Fruit fly (Drosophila melanogaster) ovary, adult (tissue): ENCODE results near the gene CG8301.
A peak's percentile ranks its signal among the peaks of the same experiment; 100 is the strongest.

Source experiments
- CG17801 ChIP-seq: fragments of 200-800 bp; optimal IDR thresholded peaks from 2 replicates; lab custom pipeline; 2019; ENCODE audit warnings: missing biosample characterization, mild to moderate bottlenecking, missing genetic modification characterization, moderate library complexity; ENCODE audit not compliant: partially characterized antibody

CG8301 gene

dm6 chr3R:9605084-9605483 is 24.0 kb downstream of the CG8301 start:
- no peak for TF ChIP-seq CG17801 (GFP tag; lab: Kevin White, UChicago)

- no peak for TF ChIP-seq CG17801 (GFP tag; lab: Kevin White, UChicago)
These were observed 26.1 kb downstream of the CG8301 start for dm6 chr3R:9606913-9607804.

dm6 chr3R:9608206-9608605 is 27.1 kb downstream of the CG8301 start:
- no peak for TF ChIP-seq CG17801 (GFP tag; lab: Kevin White, UChicago)

- no peak for TF ChIP-seq CG17801 (GFP tag; lab: Kevin White, UChicago)
These were observed 31.1 kb downstream of the CG8301 start for dm6 chr3R:9612217-9612616.

dm6 chr3R:9613124-9613523 is 32.0 kb downstream of the CG8301 start:
- no peak for TF ChIP-seq CG17801 (GFP tag; lab: Kevin White, UChicago)

- peak; percentile 85 for TF ChIP-seq CG17801 (GFP tag; lab: Kevin White, UChicago)
These were observed 37.2 kb downstream of the CG8301 start for dm6 chr3R:9618331-9618730.

dm6 chr3R:9620278-9620677 is 39.2 kb downstream of the CG8301 start:
- TF ChIP-seq CG17801 (GFP tag; lab: Kevin White, UChicago) = no peak

dm6 chr3R:9625443-9625842 is 44.3 kb downstream of the CG8301 start:
- no peak for TF ChIP-seq CG17801 (GFP tag; lab: Kevin White, UChicago)

- no peak for TF ChIP-seq CG17801 (GFP tag; lab: Kevin White, UChicago)
These were observed 45.2 kb downstream of the CG8301 start for dm6 chr3R:9626266-9626665.

dm6 chr3R:9626880-9627401 is 45.8 kb downstream of the CG8301 start, which contains the start of the genes CG9427 and CG8319:
Gene CG9427, minus strand, starts transcription at chr3R:9626930.
Gene CG8319, plus strand, starts transcription at chr3R:9627321.
- TF ChIP-seq CG17801 (GFP tag; lab: Kevin White, UChicago) = peak; percentile 77

- no peak for TF ChIP-seq CG17801 (GFP tag; lab: Kevin White, UChicago)
These were observed 46.9 kb downstream of the CG8301 start for dm6 chr3R:9628036-9628435.

- TF ChIP-seq CG17801 (GFP tag; lab: Kevin White, UChicago) = no peak
These were observed 47.5 kb downstream of the CG8301 start for dm6 chr3R:9628607-9629006.

- no peak for TF ChIP-seq CG17801 (GFP tag; lab: Kevin White, UChicago)
These were observed 49.0 kb downstream of the CG8301 start for dm6 chr3R:9630053-9630632.

dm6 chr3R:9630633-9631095 is 49.6 kb downstream of the CG8301 start, which contains the start of gene Calr:
Gene Calr, minus strand, starts transcription at chr3R:9630851.
- peak; percentile 73 for TF ChIP-seq CG17801 (GFP tag; lab: Kevin White, UChicago)

- TF ChIP-seq CG17801 (GFP tag; lab: Kevin White, UChicago) = no peak
These were observed 50.5 kb downstream of the CG8301 start, which contains the start of gene SpdS for dm6 chr3R:9631564-9631963. Gene SpdS, plus strand, starts transcription at chr3R:9631641.
